Worm (Caenorhabditis elegans): ENCODE measurements around the gene smf-1.
A peak's percentile ranks its signal among the peaks of the same experiment; 100 is the strongest.

smf-1 gene

ce11 chrX:6691653-6692052 lies 31.2 kb downstream of the smf-1 start:
- TF ChIP-seq sox-4 (tag; optimal IDR thresholded peaks at IDR 0.05) (no peak), unc-3 (GFP tag; conservative IDR thresholded peaks at IDR 0.05) (no peak), unc-3 (tag; optimal IDR thresholded peaks at IDR 0.05) (no peak), tbx-7 (tag; optimal IDR thresholded peaks at IDR 0.05) (no peak), tbx-2 (tag; optimal IDR thresholded peaks at IDR 0.05) (no peak), ceh-19 (GFP tag; optimal IDR thresholded peaks at IDR 0.05) (no peak), elt-2 (tag; optimal IDR thresholded peaks at IDR 0.05) (no peak), unc-42 (tag; optimal IDR thresholded peaks at IDR 0.05) (peak; percentile 81)

DNA sequence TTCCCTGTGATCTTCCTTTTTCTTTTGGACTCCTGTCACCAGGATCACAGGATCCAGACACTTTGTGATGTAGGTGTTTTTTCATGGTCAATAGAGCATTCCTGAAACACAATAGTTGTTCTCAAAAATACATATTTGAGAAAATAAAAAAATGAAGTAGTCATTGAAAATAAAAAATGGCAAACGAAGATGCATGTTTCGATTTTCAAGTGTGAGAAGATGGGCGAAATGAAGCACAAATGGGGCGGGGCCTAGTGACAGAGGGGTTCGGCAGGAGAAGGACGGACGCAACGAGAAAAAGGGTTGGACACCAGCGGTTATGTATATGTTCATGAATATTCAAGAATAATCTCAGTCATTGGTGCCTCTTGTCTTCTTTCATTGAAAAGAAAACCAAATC lies 32.9 kb downstream of the smf-1 start, which contains the start of gene F38B6.6:
Gene F38B6.6, minus strand, starts transcription at position 101 of the 400 bp plus-strand sequence.
- TF ChIP-seq ztf-16 (tag; optimal IDR thresholded peaks at IDR 0.05) (no peak), elt-4 (tag; optimal IDR thresholded peaks at IDR 0.05) (no peak), ceh-48 (tag; optimal IDR thresholded peaks at IDR 0.05) (no peak), pqm-1 (tag; optimal IDR thresholded peaks at IDR 0.05) (no peak), dmd-4 (tag; optimal IDR thresholded peaks at IDR 0.05; ENCODE audit: borderline replicate concordance) (no peak), unc-86 (tag; optimal IDR thresholded peaks at IDR 0.05) (no peak), eyg-1 (tag; optimal IDR thresholded peaks at IDR 0.05) (no peak), F13H6.1 (tag; optimal IDR thresholded peaks at IDR 0.05) (no peak), tbx-7 (tag; optimal IDR thresholded peaks at IDR 0.05) (no peak), pros-1 (tag; optimal IDR thresholded peaks at IDR 0.05) (no peak), pat-9 (tag; optimal IDR thresholded peaks at IDR 0.05) (no peak), syd-9 (tag; optimal IDR thresholded peaks at IDR 0.05) (no peak), ahr-1 (tag; optimal IDR thresholded peaks at IDR 0.05) (no peak), ttx-3 (tag; optimal IDR thresholded peaks at IDR 0.05) (no peak), hlh-30 (tag; optimal IDR thresholded peaks at IDR 0.05; ENCODE audit: insufficient read depth) (no peak), ref-2 (tag; optimal IDR thresholded peaks at IDR 0.05) (no peak), nfya-1 (tag; optimal IDR thresholded peaks at IDR 0.05) (no peak)

- peak; percentile 0 for TF ChIP-seq unc-55 (GFP tag; optimal IDR thresholded peaks at IDR 0.05)
- TF ChIP-seq unc-86 (tag; optimal IDR thresholded peaks at IDR 0.05), result no peak
- peak; percentile 83 for TF ChIP-seq ceh-34 (tag; optimal IDR thresholded peaks at IDR 0.05)
- no peak for TF ChIP-seq hlh-13 (GFP tag; optimal IDR thresholded peaks at IDR 0.05)
- TF ChIP-seq C08G9.2 (tag; optimal IDR thresholded peaks at IDR 0.05), result no peak
- TF ChIP-seq pha-2 (tag; optimal IDR thresholded peaks at IDR 0.05), result no peak
- no peak for TF ChIP-seq hlh-15 (tag; optimal IDR thresholded peaks at IDR 0.05)
Measured at ce11 chrX:6688953-6689562, 33.8 kb downstream of the smf-1 start.

DNA sequence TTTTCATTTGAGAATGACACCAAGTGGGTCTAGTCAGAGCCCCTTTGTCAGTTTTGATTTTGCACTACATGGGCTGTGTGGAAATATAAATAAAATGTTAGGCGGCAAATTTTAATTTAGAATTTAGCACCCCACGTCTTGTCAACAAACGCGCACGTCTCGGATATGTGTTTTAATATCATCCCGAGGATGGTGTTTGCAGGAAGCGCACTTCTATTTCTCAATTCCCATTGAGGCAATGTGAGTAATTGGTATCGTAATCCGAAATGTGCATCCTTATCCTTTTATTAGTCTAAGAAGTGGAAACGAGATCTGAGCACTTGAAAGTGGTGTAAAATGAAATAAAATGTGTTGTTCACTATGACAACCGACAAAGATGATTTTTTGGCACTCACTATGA lies 35.1 kb downstream of the smf-1 start:
- no peak for TF ChIP-seq pha-2 (tag; optimal IDR thresholded peaks at IDR 0.05)
- TF ChIP-seq hlh-30 (tag; optimal IDR thresholded peaks at IDR 0.05; ENCODE audit: insufficient read depth), result no peak
- peak; percentile 74 for TF ChIP-seq lim-6 (tag; optimal IDR thresholded peaks at IDR 0.05)

DNA sequence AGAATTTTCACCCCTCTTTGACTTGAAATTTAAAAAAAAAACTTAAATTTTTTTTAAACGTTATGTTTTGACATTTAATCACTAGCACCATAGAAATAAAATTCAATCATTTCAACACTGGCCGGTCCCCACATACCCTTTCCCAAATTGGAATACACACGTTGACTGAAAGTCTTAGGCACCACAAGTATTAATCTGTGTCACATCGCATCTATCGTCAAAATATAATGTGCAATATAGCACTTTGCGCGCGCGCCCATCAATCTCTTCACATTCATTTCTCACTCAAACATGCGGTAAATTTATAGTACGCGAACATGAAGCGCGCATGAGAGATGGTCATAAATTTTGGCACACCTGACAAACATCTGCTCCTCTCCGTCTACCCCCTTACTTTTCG lies 35.5 kb downstream of the smf-1 start:
- TF ChIP-seq ceh-19 (GFP tag; optimal IDR thresholded peaks at IDR 0.05) (no peak), pros-1 (tag; optimal IDR thresholded peaks at IDR 0.05) (no peak), che-1 (tag; optimal IDR thresholded peaks at IDR 0.05) (no peak), npax-4 (tag; optimal IDR thresholded peaks at IDR 0.05) (no peak), sdc-2 (tag; optimal IDR thresholded peaks at IDR 0.05) (no peak), fkh-10 (GFP tag; optimal IDR thresholded peaks at IDR 0.05) (no peak), nhr-11 (tag; optimal IDR thresholded peaks at IDR 0.05) (no peak), hlh-8 (tag; optimal IDR thresholded peaks at IDR 0.05) (no peak), unc-3 (GFP tag; conservative IDR thresholded peaks at IDR 0.05) (no peak), unc-3 (tag; optimal IDR thresholded peaks at IDR 0.05) (no peak), ref-2 (tag; optimal IDR thresholded peaks at IDR 0.05) (no peak)
